Worm (Caenorhabditis elegans) whole organism, L1 larva: ENCODE results near the gene dsl-5.
A peak's percentile ranks its signal among the peaks of the same experiment; 100 is the strongest.

Experiments
- ama-1 ChIP-seq: fragments of 150-350 bp; optimal IDR thresholded peaks from 2 replicates; lab custom pipeline; 2014
- ceh-82 ChIP-seq, 3 experiments: fragments of 150-350 bp in 1 of 3; sonication (generic microtip) in 2 of 3; optimal IDR thresholded peaks; 2 replicates each; lab custom pipeline; 2014 to 2017; ENCODE audit warnings: missing biosample characterization in 3 of 3, missing genetic modification characterization in 3 of 3
- hlh-17 ChIP-seq: fragments of 200-800 bp; sonication (Bioruptor generic); optimal IDR thresholded peaks from 2 replicates; lab custom pipeline; 2018; ENCODE audit warnings: missing genetic modification characterization, mild to moderate bottlenecking, missing compliant biosample characterization, moderate library complexity, borderline replicate concordance
- lir-3 ChIP-seq: sonication (generic microtip); optimal IDR thresholded peaks from 2 replicates; lab custom pipeline; 2016; ENCODE audit warnings: mild to moderate bottlenecking, missing genetic modification characterization, moderate library complexity, missing compliant biosample characterization; ENCODE audit not compliant: poor library complexity
- lsy-2 ChIP-seq, 2 experiments: fragments of 150-350 bp; optimal IDR thresholded peaks; 2 replicates each; lab custom pipeline; 2014; ENCODE audit warnings: missing biosample characterization in 2 of 2, missing genetic modification characterization in 2 of 2
- nhr-76 ChIP-seq: sonication (generic microtip); optimal IDR thresholded peaks from 2 replicates; lab custom pipeline; 2017; ENCODE audit warnings: missing biosample characterization, missing genetic modification characterization

DNA sequence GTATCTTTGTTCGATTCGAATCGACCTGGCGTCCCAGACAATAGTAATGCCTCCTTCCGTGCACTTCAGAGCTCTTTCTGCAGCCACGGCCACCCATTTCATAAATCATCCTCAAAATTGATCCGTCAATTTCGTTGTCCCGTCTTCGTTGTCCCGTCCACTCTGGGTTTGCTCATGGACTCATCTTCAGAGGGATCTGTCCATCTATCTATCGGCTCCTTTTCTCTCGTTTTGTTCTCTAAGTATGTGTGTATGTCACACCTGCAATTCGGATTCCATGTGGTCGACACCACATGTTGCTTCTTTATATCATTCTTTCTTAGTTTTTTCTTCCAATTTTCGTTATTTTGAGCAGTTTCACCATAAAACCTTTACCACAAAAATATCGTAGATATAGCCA, 48.3 kb downstream of the dsl-5 start:
- peak in 1 of 2 experiments; percentile 2 for TF ChIP-seq lsy-2 (tag; optimal IDR thresholded peaks at IDR 0.05; lab: Kevin White, UChicago)
- TF ChIP-seq lir-3 (tag; lab: Kevin White, UChicago): no peak
- no peak for TF ChIP-seq hlh-17 (GFP tag; lab: Kevin White, UChicago)
- no peak for TF ChIP-seq ama-1
- no peak for TF ChIP-seq ceh-82 (tag; optimal IDR thresholded peaks at IDR 0.05; lab: Kevin White, UChicago)
- no peak for TF ChIP-seq nhr-76
